Worm (Caenorhabditis elegans): Measurements from ENCODE around the gene otpl-2.

ce11 chrV:4080546-4080945 lies 7.0 kb downstream of the otpl-2 start:
- TF ChIP-seq pha-4 (tag; optimal IDR thresholded peaks at IDR 0.05) (no peak), tbx-2 (tag; optimal IDR thresholded peaks at IDR 0.05) (no peak), K02D7.2 (tag; optimal IDR thresholded peaks at IDR 0.05) (no peak), hlh-15 (tag; optimal IDR thresholded peaks at IDR 0.05) (no peak), ama-1 (optimal IDR thresholded peaks at IDR 0.05) (no peak), ceh-6 (GFP tag; optimal IDR thresholded peaks at IDR 0.05) (no peak), nhr-11 (tag; optimal IDR thresholded peaks at IDR 0.05) (no peak), dve-1 (tag; optimal IDR thresholded peaks at IDR 0.05) (no peak), pag-3 (tag; optimal IDR thresholded peaks at IDR 0.05; ENCODE audit: borderline replicate concordance) (no peak), C08G9.2 (tag; optimal IDR thresholded peaks at IDR 0.05) (no peak)
